Worm (Caenorhabditis elegans) whole organism, L2 larva: ENCODE results near the gene C36A4.11.
"Not testable (repeated sequence)": the region's sequence is repeated elsewhere in the genome, so short reads cannot be mapped to it uniquely, and the experiment has no call there.

Experiments used
- egl-27 ChIP-seq: sonication (generic microtip); optimal IDR thresholded peaks from 3 replicates; lab custom pipeline; 2017; ENCODE audit warnings: missing biosample characterization, missing genetic modification reagents, missing genetic modification characterization
- lin-13 ChIP-seq: fragments of 150-350 bp; optimal IDR thresholded peaks from 2 replicates; lab custom pipeline; 2014; ENCODE audit warnings: missing biosample characterization, missing genetic modification reagents, missing genetic modification characterization
- mab-5 ChIP-seq: fragments of 150-350 bp; optimal IDR thresholded peaks from 2 replicates; lab custom pipeline; 2014; ENCODE audit warnings: missing biosample characterization, missing genetic modification characterization
- snpc-4 ChIP-seq: fragments of 150-350 bp; optimal IDR thresholded peaks from 2 replicates; lab custom pipeline; 2014; ENCODE audit warnings: missing biosample characterization, missing genetic modification characterization

DNA sequence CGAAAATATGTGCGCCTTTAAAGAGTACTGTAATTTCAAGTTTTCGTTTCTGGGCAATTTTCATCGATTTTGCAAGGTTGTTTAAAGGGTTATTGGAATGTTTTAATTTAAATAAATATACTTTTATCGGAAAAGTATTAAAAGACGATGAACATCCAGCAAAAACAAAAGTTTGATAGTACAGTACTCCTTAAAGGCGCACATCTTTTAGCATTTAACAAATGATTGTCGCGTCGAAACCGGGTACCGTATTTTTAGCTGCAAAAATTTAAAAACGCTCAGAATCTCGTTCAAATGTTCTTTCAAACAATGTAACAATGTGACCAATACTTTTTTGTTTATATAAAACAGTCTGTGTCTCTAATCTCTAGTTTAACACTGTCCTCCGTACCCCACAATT is at the start of gene C36A4.11:
- TF ChIP-seq lin-13; egl-27 (tag; lab: Kevin White, UChicago); snpc-4 (tag; lab: Kevin White, UChicago); mab-5 (tag; lab: Kevin White, UChicago): not testable (repeated sequence)
